Worm (Caenorhabditis elegans): Measurements from ENCODE around the gene plx-2.

DNA sequence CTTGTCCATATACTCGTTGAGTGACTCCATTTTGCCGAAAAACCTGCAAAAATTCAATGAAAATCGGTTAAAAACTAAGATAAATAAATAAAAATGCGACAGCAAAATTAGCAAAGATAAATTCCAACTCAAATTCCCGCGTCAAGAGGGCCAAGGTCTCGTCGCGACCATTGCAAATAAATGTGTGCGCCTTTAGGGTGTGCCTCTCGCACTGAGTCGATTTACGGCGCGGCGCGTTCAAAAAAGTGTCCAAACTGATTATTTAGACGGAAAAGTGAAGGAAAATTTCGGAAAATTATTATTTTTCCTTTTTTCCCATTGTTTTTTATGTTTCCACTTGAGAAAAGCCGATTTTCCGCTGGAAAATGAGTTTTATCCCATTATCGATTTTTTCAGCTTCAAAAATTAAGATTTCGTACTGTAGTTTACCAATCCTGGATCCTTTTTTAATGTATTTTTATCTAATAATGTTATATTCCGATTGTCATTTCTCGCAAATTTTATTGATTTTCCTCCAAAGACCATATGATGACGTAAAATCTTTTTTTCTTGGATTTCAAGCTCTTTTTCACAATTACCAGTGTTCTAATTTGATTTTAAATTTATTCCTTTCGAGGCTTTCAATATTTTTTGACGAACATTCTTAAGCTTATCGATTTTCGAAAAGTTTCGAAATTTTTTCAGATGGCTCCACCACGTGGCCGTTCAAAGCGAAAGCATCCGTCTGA, 34.5 kb downstream of the plx-2 start, which contains the start of the genes kbp-3 and nurf-1:
- TF ChIP-seq mml-1 (tag; optimal IDR thresholded peaks at IDR 0.05) (no peak), R02D3.7 (tag; optimal IDR thresholded peaks at IDR 0.05) (peak; percentile 63), nhr-237 (tag; optimal IDR thresholded peaks at IDR 0.05) (no peak), ZK546.5 (tag; optimal IDR thresholded peaks at IDR 0.05) (no peak)

All from whole organism, L3 larva.